Worm (Caenorhabditis elegans) whole organism, L3 larva: Measurements from ENCODE around the gene frpr-1.

Experiments used
- R02D3.7 ChIP-seq: fragments of 150-350 bp; optimal IDR thresholded peaks from 2 replicates; lab custom pipeline; 2014; ENCODE audit warnings: missing biosample characterization, missing genetic modification characterization
- ZK546.5 ChIP-seq: sonication (generic microtip); optimal IDR thresholded peaks from 2 replicates; lab custom pipeline; 2017; ENCODE audit warnings: missing biosample characterization, missing genetic modification characterization
- aly-2 ChIP-seq: fragments of 150-350 bp; optimal IDR thresholded peaks from 2 replicates; lab custom pipeline; 2014; ENCODE audit warnings: missing biosample characterization, missing genetic modification characterization
- ama-1 ChIP-seq: fragments of 150-350 bp; optimal IDR thresholded peaks from 2 replicates; lab custom pipeline; 2018
- ceh-16 ChIP-seq: sonication (generic microtip); optimal IDR thresholded peaks from 2 replicates; lab custom pipeline; 2017; ENCODE audit warnings: missing biosample characterization, missing genetic modification characterization
- ceh-28 ChIP-seq: fragments of 150-350 bp; optimal IDR thresholded peaks from 2 replicates; lab custom pipeline; 2014; ENCODE audit warnings: missing biosample characterization, missing genetic modification reagents, missing genetic modification characterization
- ceh-82 ChIP-seq: fragments of 150-350 bp; optimal IDR thresholded peaks from 2 replicates; lab custom pipeline; 2014; ENCODE audit warnings: missing biosample characterization, missing genetic modification characterization
- ceh-9 ChIP-seq: sonication (generic microtip); optimal IDR thresholded peaks from 2 replicates; lab custom pipeline; 2018; ENCODE audit warnings: missing biosample characterization, missing genetic modification characterization
- daf-12 ChIP-seq: fragments of 150-350 bp; optimal IDR thresholded peaks from 2 replicates; lab custom pipeline; 2014; ENCODE audit warnings: missing biosample characterization, missing genetic modification reagents, missing genetic modification characterization
- egl-27 ChIP-seq: sonication (generic microtip); optimal IDR thresholded peaks from 4 replicates; lab custom pipeline; 2017; ENCODE audit warnings: missing biosample characterization, missing genetic modification reagents, missing genetic modification characterization
- egl-5 ChIP-seq: fragments of 150-350 bp; optimal IDR thresholded peaks from 2 replicates; lab custom pipeline; 2017; ENCODE audit warnings: missing biosample characterization, missing genetic modification reagents, missing genetic modification characterization, inconsistent platforms
- elt-1 ChIP-seq: fragments of 150-350 bp; optimal IDR thresholded peaks from 2 replicates; lab custom pipeline; 2014; ENCODE audit warnings: missing biosample characterization, missing genetic modification characterization
- elt-2 ChIP-seq: sonication (generic microtip); optimal IDR thresholded peaks from 2 replicates; lab custom pipeline; 2016; ENCODE audit warnings: missing genetic modification reagents, mild to moderate bottlenecking, missing genetic modification characterization, missing compliant biosample characterization
- elt-3 ChIP-seq, 3 experiments: fragments of 150-350 bp in 1 of 3; sonication (generic microtip) in 2 of 3; optimal IDR thresholded peaks; 2 replicates in 2 of 3; 4 replicates in 1 of 3; lab custom pipeline; 2014 to 2017; ENCODE audit warnings: missing biosample characterization in 3 of 3, missing genetic modification characterization in 3 of 3
- eor-1 ChIP-seq, 2 experiments: fragments of 150-350 bp; optimal IDR thresholded peaks; 2 replicates each; lab custom pipeline; 2014 to 2018; ENCODE audit warnings: missing biosample characterization in 2 of 2, missing genetic modification characterization in 2 of 2
- fkh-10 ChIP-seq: sonication (generic microtip); optimal IDR thresholded peaks from 2 replicates; lab custom pipeline; 2017; ENCODE audit warnings: missing biosample characterization, missing genetic modification reagents, missing genetic modification characterization
- fkh-2 ChIP-seq: fragments of 150-350 bp; optimal IDR thresholded peaks from 2 replicates; lab custom pipeline; 2014; ENCODE audit warnings: missing biosample characterization, missing genetic modification reagents, missing genetic modification characterization
- hmg-11 ChIP-seq: sonication (generic microtip); optimal IDR thresholded peaks from 2 replicates; lab custom pipeline; 2016; ENCODE audit warnings: missing genetic modification characterization, missing compliant biosample characterization
- jun-1 ChIP-seq: fragments of 150-350 bp; optimal IDR thresholded peaks from 2 replicates; lab custom pipeline; 2014; ENCODE audit warnings: missing biosample characterization, missing genetic modification reagents, missing genetic modification characterization
- lin-15B ChIP-seq: fragments of 150-350 bp; optimal IDR thresholded peaks from 2 replicates; lab custom pipeline; 2014; ENCODE audit warnings: missing biosample characterization, missing genetic modification characterization
- lin-39 ChIP-seq: fragments of 150-350 bp; optimal IDR thresholded peaks from 2 replicates; lab custom pipeline; 2018; ENCODE audit warnings: missing biosample characterization, missing genetic modification reagents, missing genetic modification characterization
- lsy-12 ChIP-seq: sonication (generic microtip); optimal IDR thresholded peaks from 2 replicates; lab custom pipeline; 2016; ENCODE audit warnings: mild to moderate bottlenecking, missing genetic modification characterization, missing compliant biosample characterization
- mdl-1 ChIP-seq: fragments of 150-350 bp; optimal IDR thresholded peaks from 2 replicates; lab custom pipeline; 2014; ENCODE audit warnings: missing biosample characterization, missing genetic modification characterization
- nfya-1 ChIP-seq: sonication (generic microtip); optimal IDR thresholded peaks from 2 replicates; lab custom pipeline; 2017; ENCODE audit warnings: missing genetic modification characterization, mild to moderate bottlenecking, missing compliant biosample characterization, antibody characterized with exemption, moderate library complexity; ENCODE audit not compliant: insufficient read depth
- nhr-11 ChIP-seq: fragments of 150-350 bp; optimal IDR thresholded peaks from 2 replicates; lab custom pipeline; 2014; ENCODE audit warnings: missing biosample characterization, missing genetic modification characterization
- nhr-12 ChIP-seq: fragments of 150-350 bp; optimal IDR thresholded peaks from 2 replicates; lab custom pipeline; 2014; ENCODE audit warnings: missing biosample characterization, missing genetic modification characterization
- nhr-23 ChIP-seq: fragments of 150-350 bp; optimal IDR thresholded peaks from 2 replicates; lab custom pipeline; 2014; ENCODE audit warnings: missing biosample characterization, missing genetic modification reagents, missing genetic modification characterization
- nhr-237 ChIP-seq: fragments of 150-350 bp; optimal IDR thresholded peaks from 2 replicates; lab custom pipeline; 2014; ENCODE audit warnings: missing biosample characterization, missing genetic modification characterization
- nhr-25 ChIP-seq: sonication (generic microtip); optimal IDR thresholded peaks from 2 replicates; lab custom pipeline; 2017; ENCODE audit warnings: missing biosample characterization, missing genetic modification characterization
- nhr-28 ChIP-seq: fragments of 150-350 bp; optimal IDR thresholded peaks from 2 replicates; lab custom pipeline; 2014; ENCODE audit warnings: missing biosample characterization, missing genetic modification characterization
- nhr-43 ChIP-seq: sonication (generic microtip); optimal IDR thresholded peaks from 2 replicates; lab custom pipeline; 2016; ENCODE audit warnings: mild to moderate bottlenecking, missing genetic modification characterization, missing compliant biosample characterization; ENCODE audit not compliant: poor library complexity, severe bottlenecking
- nhr-67 ChIP-seq: fragments of 150-350 bp; optimal IDR thresholded peaks from 2 replicates; lab custom pipeline; 2014; ENCODE audit warnings: missing biosample characterization, missing genetic modification characterization
- nhr-76 ChIP-seq: fragments of 150-350 bp; sonication (generic microtip); optimal IDR thresholded peaks from 5 replicates; lab custom pipeline; 2014; ENCODE audit warnings: missing biosample characterization, missing genetic modification characterization
- pha-4 ChIP-seq: fragments of 150-350 bp; optimal IDR thresholded peaks from 2 replicates; lab custom pipeline; 2014; ENCODE audit warnings: missing biosample characterization, missing genetic modification reagents, missing genetic modification characterization
- pqm-1 ChIP-seq: fragments of 150-350 bp; optimal IDR thresholded peaks from 2 replicates; lab custom pipeline; 2017; ENCODE audit warnings: missing biosample characterization, missing genetic modification characterization, inconsistent platforms
- sea-2 ChIP-seq: fragments of 150-350 bp; sonication (generic microtip); optimal IDR thresholded peaks from 4 replicates; lab custom pipeline; 2014; ENCODE audit warnings: missing biosample characterization, missing genetic modification reagents, missing genetic modification characterization
- skn-1 ChIP-seq: fragments of 150-350 bp; optimal IDR thresholded peaks from 2 replicates; lab custom pipeline; 2014; ENCODE audit warnings: missing biosample characterization, missing genetic modification characterization
- snpc-4 ChIP-seq: fragments of 150-350 bp; optimal IDR thresholded peaks from 2 replicates; lab custom pipeline; 2014; ENCODE audit warnings: missing biosample characterization, missing genetic modification characterization
- unc-62 ChIP-seq: fragments of 150-350 bp; sonication (generic microtip); optimal IDR thresholded peaks from 4 replicates; lab custom pipeline; 2014; ENCODE audit warnings: missing biosample characterization, missing genetic modification reagents, missing genetic modification characterization
- ztf-11 ChIP-seq: fragments of 150-350 bp; optimal IDR thresholded peaks from 2 replicates; lab custom pipeline; 2014; ENCODE audit warnings: missing biosample characterization, missing genetic modification characterization
- ztf-4 ChIP-seq: fragments of 150-350 bp; optimal IDR thresholded peaks from 2 replicates; lab custom pipeline; 2014; ENCODE audit warnings: missing biosample characterization, missing genetic modification characterization

frpr-1 gene

DNA sequence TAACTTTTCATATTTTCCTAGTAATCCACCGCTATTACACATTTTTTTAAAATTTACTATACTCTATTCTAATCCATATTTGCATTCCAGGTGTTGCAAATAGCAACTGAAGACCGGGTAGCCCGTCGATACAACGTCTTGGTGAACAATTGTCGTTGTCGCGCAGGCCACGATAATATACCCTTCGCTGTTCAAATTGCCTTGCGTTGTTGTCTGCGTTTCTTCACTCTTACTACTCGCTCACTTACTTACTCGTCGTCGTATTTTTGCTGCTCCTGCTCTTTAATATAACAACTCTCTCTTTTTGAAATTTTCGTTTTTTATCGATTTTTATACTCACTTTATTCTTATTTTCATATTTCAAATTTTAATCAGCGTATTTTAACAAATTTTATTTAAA lies 25.5 kb downstream of the frpr-1 start, which contains the start of gene K07E3.2:
Gene K07E3.2, plus strand, starts transcription at position 400 of the 400 bp plus-strand sequence.
- TF ChIP-seq nhr-43 (tag; lab: Kevin White, UChicago) (peak; percentile 57), nhr-12 (tag; lab: Kevin White, UChicago) (no peak), eor-1 (tag; optimal IDR thresholded peaks at IDR 0.05; lab: Kevin White, UChicago) (no peak), lsy-12 (tag; lab: Kevin White, UChicago) (no peak), nfya-1 (peak; percentile 6), lin-39 (tag; lab: Kevin White, UChicago) (no peak), unc-62 (GFP tag; lab: Kevin White, UChicago) (no peak), ceh-9 (tag; lab: Kevin White, UChicago) (no peak), ztf-4 (tag; lab: Kevin White, UChicago) (no peak), nhr-25 (tag; lab: Kevin White, UChicago) (peak; percentile 24), egl-27 (tag; lab: Kevin White, UChicago) (no peak), R02D3.7 (tag; lab: Kevin White, UChicago) (no peak), ztf-11 (no peak), ceh-16 (tag; lab: Kevin White, UChicago) (no peak), lin-15B (tag; lab: Kevin White, UChicago) (no peak), nhr-67 (tag; lab: Kevin White, UChicago) (no peak), pha-4 (tag; lab: Kevin White, UChicago) (no peak), snpc-4 (tag; lab: Kevin White, UChicago) (no peak), hmg-11 (tag; lab: Kevin White, UChicago) (peak; percentile 49), elt-2 (tag; lab: Kevin White, UChicago) (no peak), daf-12 (tag; lab: Kevin White, UChicago) (no peak), jun-1 (peak; percentile 13), nhr-76 (tag; lab: Kevin White, UChicago) (no peak), egl-5 (no peak), elt-3 (tag; optimal IDR thresholded peaks at IDR 0.05; lab: Kevin White, UChicago) (no peak), aly-2 (tag; lab: Kevin White, UChicago) (no peak), ceh-28 (tag; lab: Kevin White, UChicago) (peak; percentile 51), fkh-2 (tag; lab: Kevin White, UChicago) (no peak), skn-1 (no peak), ama-1 (lab: Kevin White, UChicago) (no peak), elt-1 (tag; lab: Kevin White, UChicago) (no peak), nhr-28 (tag; lab: Kevin White, UChicago) (no peak), ceh-82 (tag; lab: Kevin White, UChicago) (no peak), nhr-11 (tag; lab: Kevin White, UChicago) (no peak), mdl-1 (tag; lab: Kevin White, UChicago) (no peak), nhr-237 (tag; lab: Kevin White, UChicago) (no peak), nhr-23 (no peak), ZK546.5 (no peak)

- TF ChIP-seq hmg-11 (tag; lab: Kevin White, UChicago) (no peak), pqm-1 (peak; percentile 46), lin-39 (tag; lab: Kevin White, UChicago) (no peak), elt-2 (tag; lab: Kevin White, UChicago) (peak; percentile 85)
These were observed 30.6 kb downstream of the frpr-1 start, which contains the start of gene catp-5 for ce11 chrX:8098813-8099360. Gene catp-5, minus strand, starts transcription at chrX:8098863.

- TF ChIP-seq nhr-11 (tag; lab: Kevin White, UChicago) (peak; percentile 77), unc-62 (GFP tag; lab: Kevin White, UChicago) (no peak), sea-2 (no peak), ama-1 (lab: Kevin White, UChicago) (no peak), skn-1 (no peak), elt-2 (tag; lab: Kevin White, UChicago) (peak; percentile 30), nhr-43 (tag; lab: Kevin White, UChicago) (peak; percentile 50), fkh-10 (GFP tag; lab: Kevin White, UChicago) (peak; percentile 31), nfya-1 (peak; percentile 12)
These were observed 39.5 kb downstream of the frpr-1 start for ce11 chrX:8089916-8090315.
